Worm (Caenorhabditis elegans) whole organism, young adult: Measurements from ENCODE around the gene ZK813.5.

Experiments
- B0336.3 ChIP-seq: fragments of 200-800 bp; sonication (Bioruptor generic); IDR thresholded peaks from 2 replicates; pipeline ENCODE4 v1.3.6; 2022; ENCODE audit warnings: missing genetic modification characterization, missing compliant biosample characterization
- F23B12.7 ChIP-seq: sonication (generic microtip); optimal IDR thresholded peaks from 2 replicates; lab custom pipeline; 2017; ENCODE audit warnings: missing genetic modification characterization, mild to moderate bottlenecking, missing compliant biosample characterization, antibody characterized with exemption, moderate library complexity; ENCODE audit not compliant: insufficient read depth
- F52B5.7 ChIP-seq: sonication (generic microtip); optimal IDR thresholded peaks from 2 replicates; lab custom pipeline; 2016; ENCODE audit warnings: mild to moderate bottlenecking, missing genetic modification characterization, missing compliant biosample characterization
- F57A8.1 ChIP-seq: fragments of 200-800 bp; sonication (Bioruptor generic); optimal IDR thresholded peaks from 2 replicates; lab custom pipeline; 2018; ENCODE audit warnings: mild to moderate bottlenecking, missing genetic modification characterization, moderate library complexity, missing compliant biosample characterization
- F57C9.4 ChIP-seq: sonication (generic microtip); optimal IDR thresholded peaks from 2 replicates; lab custom pipeline; 2017; ENCODE audit warnings: mild to moderate bottlenecking, missing genetic modification characterization, missing compliant biosample characterization
- T07F8.4 ChIP-seq: sonication (generic microtip); optimal IDR thresholded peaks from 2 replicates; lab custom pipeline; 2016; ENCODE audit warnings: mild to moderate bottlenecking, missing genetic modification characterization, moderate library complexity, missing compliant biosample characterization
- T26A5.8 ChIP-seq: sonication (generic microtip); optimal IDR thresholded peaks from 2 replicates; lab custom pipeline; 2016; ENCODE audit warnings: missing genetic modification characterization, missing compliant biosample characterization
- Y67H2A.10 ChIP-seq: fragments of 200-800 bp; sonication (Bioruptor generic); conservative IDR thresholded peaks from 2 replicates; pipeline ENCODE4 v1.3.6; 2022; ENCODE audit warnings: missing genetic modification reagents, missing genetic modification characterization, missing compliant biosample characterization
- Y95B8A.8 ChIP-seq: fragments of 200-800 bp; sonication (Bioruptor generic); IDR thresholded peaks from 2 replicates; pipeline ENCODE4 v1.3.6; 2022; ENCODE audit warnings: missing genetic modification reagents, missing genetic modification characterization, missing compliant biosample characterization
- ZK185.1 ChIP-seq: sonication (generic microtip); optimal IDR thresholded peaks from 2 replicates; lab custom pipeline; 2016; ENCODE audit warnings: mild to moderate bottlenecking, missing genetic modification characterization, missing compliant biosample characterization; ENCODE audit not compliant: poor library complexity, severe bottlenecking
- akir-1 ChIP-seq: fragments of 200-800 bp; sonication (Bioruptor generic); optimal IDR thresholded peaks from 2 replicates; lab custom pipeline; 2018; ENCODE audit warnings: mild to moderate bottlenecking, missing genetic modification characterization, moderate library complexity, missing compliant biosample characterization
- attf-3 ChIP-seq: fragments of 200-800 bp; sonication (Bioruptor generic); conservative IDR thresholded peaks from 2 replicates; pipeline ENCODE4 v1.3.6; 2022; ENCODE audit warnings: missing genetic modification reagents, missing genetic modification characterization, missing compliant biosample characterization
- bed-1 ChIP-seq: fragments of 200-800 bp; sonication (Bioruptor generic); IDR thresholded peaks from 2 replicates; pipeline ENCODE4 v1.3.6; 2022; ENCODE audit warnings: missing genetic modification reagents, missing genetic modification characterization, missing compliant biosample characterization
- cebp-1 ChIP-seq, 2 experiments: fragments of 200-800 bp in 1 of 2; sonication (Bioruptor generic) in 1 of 2; sonication (generic microtip) in 1 of 2; IDR thresholded peaks in 1 of 2; optimal IDR thresholded peaks in 1 of 2; 2 replicates each; pipeline versions ENCODE4 v1.3.6 to Lab custom; 2017 to 2022; ENCODE audit warnings: missing compliant biosample characterization in 2 of 2, missing genetic modification characterization in 2 of 2, mild to moderate bottlenecking in 1 of 2, missing genetic modification reagents in 1 of 2, moderate library complexity in 1 of 2
- ceh-91 ChIP-seq: fragments of 200-800 bp; sonication (Bioruptor generic); IDR thresholded peaks from 2 replicates; pipeline ENCODE4 v1.3.6; 2022; ENCODE audit warnings: missing genetic modification reagents, missing genetic modification characterization, missing compliant biosample characterization
- ekl-4 ChIP-seq: fragments of 200-800 bp; sonication (Bioruptor generic); IDR thresholded peaks from 2 replicates; pipeline ENCODE4 v1.3.6; 2022; ENCODE audit warnings: missing genetic modification reagents, missing genetic modification characterization, missing compliant biosample characterization
- ets-4 ChIP-seq: fragments of 200-800 bp; sonication (Bioruptor generic); optimal IDR thresholded peaks from 2 replicates; lab custom pipeline; 2018; ENCODE audit warnings: mild to moderate bottlenecking, missing genetic modification characterization, missing compliant biosample characterization
- gei-17 ChIP-seq: fragments of 200-800 bp; sonication (Bioruptor generic); optimal IDR thresholded peaks from 2 replicates; lab custom pipeline; 2018; ENCODE audit warnings: mild to moderate bottlenecking, missing genetic modification characterization, missing compliant biosample characterization
- him-1 ChIP-seq: sonication (generic microtip); optimal IDR thresholded peaks from 2 replicates; lab custom pipeline; 2016; ENCODE audit warnings: missing genotype, missing genetic modification reagents, missing genetic modification characterization, missing compliant biosample characterization
- hmg-1.2 ChIP-seq: fragments of 200-800 bp; sonication (Bioruptor generic); IDR thresholded peaks from 2 replicates; pipeline ENCODE4 v1.3.6; 2022; ENCODE audit warnings: missing genetic modification reagents, missing genetic modification characterization, missing compliant biosample characterization
- hrde-1 ChIP-seq: sonication (generic microtip); optimal IDR thresholded peaks from 2 replicates; lab custom pipeline; 2016; ENCODE audit warnings: missing genetic modification characterization, mild to moderate bottlenecking, missing compliant biosample characterization, moderate library complexity, missing genotype, missing genetic modification reagents, borderline replicate concordance
- let-607 ChIP-seq, 2 experiments: fragments of 200-800 bp in 1 of 2; sonication (Bioruptor generic) in 1 of 2; sonication (generic microtip) in 1 of 2; optimal IDR thresholded peaks; 2 replicates each; lab custom pipeline; 2016 to 2018; ENCODE audit warnings: mild to moderate bottlenecking in 2 of 2, missing compliant biosample characterization in 2 of 2, missing genetic modification characterization in 2 of 2, moderate library complexity in 2 of 2, missing genotype in 1 of 2
- lin-40 ChIP-seq: sonication (generic microtip); optimal IDR thresholded peaks from 2 replicates; lab custom pipeline; 2016; ENCODE audit warnings: missing genetic modification characterization, mild to moderate bottlenecking, missing compliant biosample characterization, missing genotype, missing genetic modification reagents
- lsl-1 ChIP-seq: fragments of 200-800 bp; sonication (Bioruptor generic); optimal IDR thresholded peaks from 2 replicates; lab custom pipeline; 2018; ENCODE audit warnings: mild to moderate bottlenecking, missing genetic modification characterization, moderate library complexity, missing compliant biosample characterization
- lsy-27 ChIP-seq: sonication (generic microtip); optimal IDR thresholded peaks from 2 replicates; lab custom pipeline; 2017; ENCODE audit warnings: missing genetic modification characterization, mild to moderate bottlenecking, missing compliant biosample characterization, antibody characterized with exemption, missing genotype, borderline replicate concordance; ENCODE audit not compliant: insufficient read depth
- mcd-1 ChIP-seq: fragments of 200-800 bp; sonication (Bioruptor generic); IDR thresholded peaks from 2 replicates; pipeline ENCODE4 v1.3.6; 2022; ENCODE audit warnings: missing genetic modification reagents, missing genetic modification characterization, missing compliant biosample characterization
- mel-28 ChIP-seq: sonication (generic microtip); optimal IDR thresholded peaks from 2 replicates; lab custom pipeline; 2016; ENCODE audit warnings: borderline replicate concordance, mild to moderate bottlenecking, missing genetic modification characterization, missing compliant biosample characterization
- mes-4 ChIP-seq: sonication (generic microtip); optimal IDR thresholded peaks from 2 replicates; lab custom pipeline; 2016; ENCODE audit warnings: missing genotype, missing genetic modification characterization, missing compliant biosample characterization
- nfyb-1 ChIP-seq: fragments of 200-800 bp; sonication (Bioruptor generic); IDR thresholded peaks from 2 replicates; pipeline ENCODE4 v1.3.6; 2022; ENCODE audit warnings: missing genetic modification reagents, missing genetic modification characterization, missing compliant biosample characterization
- pha-4 ChIP-seq: fragments of 150-350 bp; sonication (generic microtip); optimal IDR thresholded peaks from 2 replicates; lab custom pipeline; 2014; ENCODE audit warnings: missing biosample characterization, missing genetic modification reagents, missing genetic modification characterization
- rpc-1 ChIP-seq, 2 experiments: fragments of 150-350 bp in 1 of 2; sonication (generic microtip) in 1 of 2; optimal IDR thresholded peaks; 2 replicates each; lab custom pipeline; 2014 to 2018; ENCODE audit warnings: missing biosample characterization in 1 of 2, missing genetic modification characterization in 1 of 2, missing genetic modification reagents in 1 of 2, missing genotype in 1 of 2
- sdz-38 ChIP-seq: sonication (generic microtip); optimal IDR thresholded peaks from 2 replicates; lab custom pipeline; 2016; ENCODE audit warnings: missing genotype, missing genetic modification characterization, missing compliant biosample characterization
- tbp1 ChIP-seq: fragments of 200-800 bp; sonication (Bioruptor generic); optimal IDR thresholded peaks from 2 replicates; lab custom pipeline; 2018; ENCODE audit warnings: mild to moderate bottlenecking, missing genetic modification characterization, missing compliant biosample characterization
- ztf-25 ChIP-seq: fragments of 200-800 bp; sonication (Bioruptor generic); IDR thresholded peaks from 2 replicates; pipeline ENCODE4 v1.3.6; 2022; ENCODE audit warnings: missing genetic modification reagents, missing genetic modification characterization, missing compliant biosample characterization
- ztf-26 ChIP-seq: sonication (generic microtip); optimal IDR thresholded peaks from 2 replicates; lab custom pipeline; 2017; ENCODE audit warnings: missing genetic modification characterization, missing compliant biosample characterization
- ztf-28 ChIP-seq: fragments of 200-800 bp; sonication (Bioruptor generic); IDR thresholded peaks from 2 replicates; pipeline ENCODE4 v1.3.6; 2022; ENCODE audit warnings: missing genetic modification reagents, missing genetic modification characterization, missing compliant biosample characterization

The ZK813.5 gene

DNA sequence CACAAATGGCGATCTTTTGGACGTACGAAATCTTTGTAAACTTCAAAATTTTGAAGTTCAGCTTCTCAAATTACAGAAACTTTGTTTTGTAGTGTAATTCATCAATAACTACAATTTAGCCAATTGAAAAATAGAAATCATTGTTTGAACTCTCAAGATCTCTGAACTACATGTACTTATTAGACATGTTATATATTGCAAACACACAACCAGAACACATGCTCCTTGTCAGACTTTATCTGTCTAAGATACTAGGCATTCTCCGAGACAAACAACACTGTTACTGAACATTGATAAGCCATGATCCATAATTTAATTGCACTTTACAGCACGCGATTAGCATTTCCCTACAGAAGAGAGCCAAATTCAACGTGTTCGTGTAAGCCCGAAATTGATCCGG lies 26.5 kb downstream of the ZK813.5 start, which contains the start of gene ZK813.6:
TSS of gene ZK813.6 (plus strand) at position 301 of the 400 bp plus-strand sequence.
- TF ChIP-seq rpc-1 (optimal IDR thresholded peaks at IDR 0.05; lab: Kevin White, UChicago) (no peak), rpc-1 (tag; optimal IDR thresholded peaks at IDR 0.05; lab: Kevin White, UChicago) (no peak), bed-1 (no peak), hrde-1 (no peak)

DNA sequence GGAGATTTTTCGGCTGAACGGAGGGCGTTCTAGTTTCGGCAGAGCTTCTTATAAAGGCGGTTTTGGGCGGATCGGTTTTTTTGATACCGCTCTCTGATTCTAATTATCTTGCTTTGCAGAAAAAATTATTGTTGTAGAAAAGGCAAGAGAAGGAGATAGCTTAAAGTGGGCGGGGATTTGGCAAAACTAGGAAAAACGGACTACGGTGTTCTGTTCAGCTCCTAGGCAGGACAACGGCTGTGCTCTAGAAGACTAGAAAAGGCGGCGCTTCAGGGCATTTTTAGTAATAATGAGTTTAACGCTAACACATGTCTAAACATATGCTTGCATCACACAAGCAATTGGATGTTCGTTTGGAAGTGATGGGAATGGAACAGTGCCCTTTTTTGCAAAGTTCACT lies 31.9 kb downstream of the ZK813.5 start, which contains the start of gene C04F6.7:
TSS of gene C04F6.7 (minus strand) at position 101 of the 400 bp plus-strand sequence.
- TF ChIP-seq F23B12.7 (tag; lab: Kevin White, UChicago) (no peak), nfyb-1 (GFP tag; lab: Robert Waterston, UW) (no peak), mes-4 (tag; lab: Kevin White, UChicago) (no peak), akir-1 (GFP tag; lab: Kevin White, UChicago) (no peak), ets-4 (GFP tag; lab: Kevin White, UChicago) (no peak)

- no peak for TF ChIP-seq ekl-4
- TF ChIP-seq hmg-1.2 (GFP tag; lab: Robert Waterston, UW): no peak
- no peak for TF ChIP-seq pha-4
- no peak for TF ChIP-seq lsl-1 (GFP tag; lab: Kevin White, UChicago)
- TF ChIP-seq F57C9.4 (tag; lab: Kevin White, UChicago): no peak
- no peak for TF ChIP-seq B0336.3 (GFP tag; lab: Robert Waterston, UW)
- no peak for TF ChIP-seq ZK185.1 (tag; lab: Kevin White, UChicago)
- TF ChIP-seq gei-17 (GFP tag; lab: Kevin White, UChicago): no peak
- TF ChIP-seq mel-28 (tag; lab: Kevin White, UChicago): no peak
- no peak for TF ChIP-seq ceh-91
- no peak for TF ChIP-seq cebp-1 (GFP tag; IDR thresholded peaks at IDR 0.05; lab: Robert Waterston, UW)
- TF ChIP-seq cebp-1 (tag; optimal IDR thresholded peaks at IDR 0.05; lab: Kevin White, UChicago): no peak
- no peak for TF ChIP-seq ztf-28
- TF ChIP-seq, all 124 proteins: peak for 0
Measured at ce11 chrX:3416063-3416462, 35.0 kb downstream of the ZK813.5 start.

DNA sequence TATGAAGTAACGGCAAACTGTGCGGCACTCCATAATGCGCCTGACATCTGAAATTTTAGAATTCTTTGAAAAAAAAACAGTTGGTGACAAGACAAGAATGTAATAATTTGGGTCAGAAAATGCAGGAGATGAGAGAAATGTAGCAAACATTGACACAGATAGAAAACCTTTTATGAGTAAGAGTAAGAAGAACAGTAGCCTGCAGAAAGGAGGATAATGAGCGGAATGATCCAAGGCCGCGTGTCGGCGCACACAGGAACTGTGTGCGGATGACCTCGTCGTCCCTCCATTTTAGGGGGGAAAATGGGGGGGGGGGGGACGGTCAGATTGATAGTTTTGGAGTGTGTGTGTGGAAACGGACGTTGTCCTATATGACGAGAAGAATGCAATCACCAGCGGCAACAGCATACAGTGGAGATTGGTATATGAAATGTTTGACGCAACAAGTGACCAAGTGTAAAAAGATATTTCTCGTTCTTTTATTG lies 36.3 kb downstream of the ZK813.5 start, which contains the start of gene dhs-27:
TSS of gene dhs-27 (minus strand) at position 51 of the 485 bp plus-strand sequence.
- no peak for TF ChIP-seq Y67H2A.10 (GFP tag; lab: Robert Waterston, UW)
- no peak for TF ChIP-seq T26A5.8 (tag; lab: Kevin White, UChicago)
- TF ChIP-seq attf-3 (GFP tag; lab: Robert Waterston, UW): no peak
- no peak for TF ChIP-seq sdz-38 (tag; lab: Kevin White, UChicago)
- TF ChIP-seq cebp-1 (GFP tag; IDR thresholded peaks at IDR 0.05; lab: Robert Waterston, UW): no peak
- no peak for TF ChIP-seq cebp-1 (tag; optimal IDR thresholded peaks at IDR 0.05; lab: Kevin White, UChicago)
- no peak for TF ChIP-seq gei-17 (GFP tag; lab: Kevin White, UChicago)
- no peak for TF ChIP-seq T07F8.4 (tag; lab: Kevin White, UChicago)
- no peak for TF ChIP-seq ztf-25 (GFP tag; lab: Robert Waterston, UW)
- TF ChIP-seq let-607 (tag; optimal IDR thresholded peaks at IDR 0.05; lab: Kevin White, UChicago): no peak
- TF ChIP-seq F52B5.7 (tag; lab: Kevin White, UChicago): no peak
- no peak for TF ChIP-seq Y95B8A.8 (GFP tag; lab: Robert Waterston, UW)
- no peak for TF ChIP-seq tbp1 (GFP tag; lab: Kevin White, UChicago)
- no peak for TF ChIP-seq ztf-26 (tag; lab: Kevin White, UChicago)
- no peak for TF ChIP-seq mcd-1 (GFP tag; lab: Robert Waterston, UW)
- no peak for TF ChIP-seq hmg-1.2 (GFP tag; lab: Robert Waterston, UW)
- TF ChIP-seq F57A8.1 (GFP tag; lab: Kevin White, UChicago): no peak
- TF ChIP-seq him-1 (tag; lab: Kevin White, UChicago): no peak
- no peak for TF ChIP-seq lsy-27 (tag; lab: Kevin White, UChicago)
- TF ChIP-seq lin-40: no peak
